Worm (Caenorhabditis elegans): ENCODE data around the gene mrps-28.

ce11 chrV:19632546-19632945 lies 11.5 kb upstream of the mrps-28 start, which contains the start of gene Y43F8C.5:
- TF ChIP-seq W03F9.2 (tag; optimal IDR thresholded peaks at IDR 0.05) (no peak), him-1 (tag; optimal IDR thresholded peaks at IDR 0.05) (no peak), dao-5 (tag; optimal IDR thresholded peaks at IDR 0.05) (no peak)

Data from whole organism, L4/young adult.